Fruit fly (Drosophila melanogaster): Measurements from ENCODE around the gene bt.
A peak's percentile ranks its signal among the peaks of the same experiment; 100 is the strongest.

The bt gene

dm6 chr4:697463-697862, 26.7 kb upstream of the bt start, which contains the start of gene ey (continued):
- TF ChIP-seq CG34406 (GFP tag; optimal IDR thresholded peaks at IDR 0.05) (no peak), CG11902 (GFP tag; optimal IDR thresholded peaks at IDR 0.05) (no peak), CG6163 (GFP tag; IDR thresholded peaks at IDR 0.05) (no peak), esn (GFP tag; optimal IDR thresholded peaks at IDR 0.05) (no peak), CG10669 (GFP tag; optimal IDR thresholded peaks at IDR 0.05) (no peak), Ets96B (tag; optimal IDR thresholded peaks at IDR 0.05) (no peak), pdm3 (GFP tag; optimal IDR thresholded peaks at IDR 0.05) (no peak), CG8319 (GFP tag; optimal IDR thresholded peaks at IDR 0.05) (no peak), Hr4 (GFP tag; optimal IDR thresholded peaks at IDR 0.05) (peak; percentile 23), Hr39 (GFP tag; optimal IDR thresholded peaks at IDR 0.05) (no peak), svp (GFP tag) (no peak), CG1621 (tag; optimal IDR thresholded peaks at IDR 0.05) (no peak), ss (GFP tag; optimal IDR thresholded peaks at IDR 0.05) (peak; percentile 36 to 43), OdsH (GFP tag; optimal IDR thresholded peaks at IDR 0.05) (peak; percentile 24), CG8119 (GFP tag; IDR thresholded peaks at IDR 0.05) (no peak), CG7368 (GFP tag; optimal IDR thresholded peaks at IDR 0.05) (no peak), vri (GFP tag; optimal IDR thresholded peaks at IDR 0.05) (no peak)

- TF ChIP-seq svp (GFP tag) (no peak), net (GFP tag; optimal IDR thresholded peaks at IDR 0.05) (no peak), Hr4 (GFP tag; optimal IDR thresholded peaks at IDR 0.05) (no peak), cyc (GFP tag; optimal IDR thresholded peaks at IDR 0.05) (no peak)
Measured at dm6 chr4:701948-702347, 22.3 kb upstream of the bt start.

- no peak for TF ChIP-seq cyc (GFP tag; optimal IDR thresholded peaks at IDR 0.05)
- TF ChIP-seq acj6 (GFP tag; optimal IDR thresholded peaks at IDR 0.05): no peak
- no peak for TF ChIP-seq Sox14 (GFP tag; optimal IDR thresholded peaks at IDR 0.05)
- TF ChIP-seq CG8319 (GFP tag; optimal IDR thresholded peaks at IDR 0.05): no peak
- no peak for TF ChIP-seq CG8119 (GFP tag; IDR thresholded peaks at IDR 0.05)
- no peak for TF ChIP-seq Ets21C (GFP tag; optimal IDR thresholded peaks at IDR 0.05)
- TF ChIP-seq CG4318 (GFP tag; optimal IDR thresholded peaks at IDR 0.05): no peak
- TF ChIP-seq Eip75B (GFP tag; optimal IDR thresholded peaks at IDR 0.05): no peak
- no peak for TF ChIP-seq Eip93F (GFP tag; optimal IDR thresholded peaks at IDR 0.05)
- no peak for TF ChIP-seq CG3032 (tag; optimal IDR thresholded peaks at IDR 0.05)
- no peak for TF ChIP-seq eg (GFP tag; IDR thresholded peaks at IDR 0.05)
- TF ChIP-seq Blimp-1 (GFP tag; optimal IDR thresholded peaks at IDR 0.05): no peak
- no peak for TF ChIP-seq CG6808 (GFP tag; optimal IDR thresholded peaks at IDR 0.05)
- TF ChIP-seq Ets96B (tag; optimal IDR thresholded peaks at IDR 0.05): no peak
Measured at dm6 chr4:702806-703301, 21.3 kb upstream of the bt start.

dm6 chr4:703992-704690, 20.1 kb upstream of the bt start:
- TF ChIP-seq Eip78C (GFP tag) (peak; percentile 10), CG16779 (tag; optimal IDR thresholded peaks at IDR 0.05) (no peak), CG7368 (GFP tag; optimal IDR thresholded peaks at IDR 0.05) (no peak)

- TF ChIP-seq CG6163 (GFP tag; IDR thresholded peaks at IDR 0.05) (no peak), CG8632 (GFP tag; optimal IDR thresholded peaks at IDR 0.05) (no peak), CG11762 (GFP tag; optimal IDR thresholded peaks at IDR 0.05; ENCODE audit: insufficient read depth) (no peak)
Measured at dm6 chr4:706847-707246, 17.4 kb upstream of the bt start.

All from whole organism, prepupa.